Fruit fly (Drosophila melanogaster) whole organism, embryonic: ENCODE results near the gene Chrac-16.

ENCODE experiments used
- Atf6 ChIP-seq: fragments of 200-800 bp; sonication (Bioruptor generic); IDR thresholded peaks from 2 replicates; pipeline ENCODE4 v1.3.6; 2022; ENCODE audit warnings: missing biosample characterization, missing genetic modification characterization
- Awh ChIP-seq: fragments of 200-800 bp; sonication (Bioruptor generic); IDR thresholded peaks from 2 replicates; pipeline ENCODE4, ENCODE4 v1.3.6; 2022; ENCODE audit warnings: missing biosample characterization, missing genetic modification characterization
- Bgb ChIP-seq: fragments of 200-800 bp; sonication (Bioruptor generic); IDR thresholded peaks from 2 replicates; pipeline ENCODE4 v1.3.6; 2022; ENCODE audit warnings: missing biosample characterization, missing genetic modification characterization; ENCODE audit not compliant: partially characterized antibody
- Blimp-1 ChIP-seq: fragments of 200-800 bp; sonication (Bioruptor generic); optimal IDR thresholded peaks from 3 replicates; lab custom pipeline; 2018; ENCODE audit warnings: missing biosample characterization, missing genetic modification characterization, mild to moderate bottlenecking, moderate library complexity, missing genetic modification reagents
- CG10462 ChIP-seq: fragments of 200-800 bp; sonication (Bioruptor generic); optimal IDR thresholded peaks from 2 replicates; lab custom pipeline; 2016; ENCODE audit warnings: missing biosample characterization, missing genetic modification characterization
- CG10543 ChIP-seq: fragments of 200-800 bp; sonication (Bioruptor generic); optimal IDR thresholded peaks from 3 replicates; lab custom pipeline; 2017; ENCODE audit warnings: missing biosample characterization, mild to moderate bottlenecking, missing genetic modification characterization, moderate library complexity
- CG12071 ChIP-seq: fragments of 200-800 bp; sonication (Bioruptor generic); optimal IDR thresholded peaks from 3 replicates; lab custom pipeline; 2018; ENCODE audit warnings: missing biosample characterization, mild to moderate bottlenecking, missing genetic modification characterization
- CG13296 ChIP-seq: fragments of 200-800 bp; sonication (Bioruptor generic); optimal IDR thresholded peaks from 3 replicates; lab custom pipeline; 2018; ENCODE audit warnings: missing biosample characterization, mild to moderate bottlenecking, missing genetic modification characterization
- CG15269 ChIP-seq: fragments of 200-800 bp; sonication (Bioruptor generic); optimal IDR thresholded peaks from 2 replicates; lab custom pipeline; 2018; ENCODE audit warnings: missing biosample characterization, mild to moderate bottlenecking, missing genetic modification characterization, moderate library complexity
- CG1529 ChIP-seq: fragments of 200-800 bp; sonication (Bioruptor generic); optimal IDR thresholded peaks from 3 replicates; lab custom pipeline; 2018; ENCODE audit warnings: missing biosample characterization, missing genetic modification characterization
- CG16779 ChIP-seq: fragments of 200-800 bp; sonication (Bioruptor generic); IDR thresholded peaks from 2 replicates; pipeline ENCODE4 v1.3.6; 2022; ENCODE audit warnings: missing biosample characterization, missing genetic modification characterization
- CG17568 ChIP-seq: fragments of 200-800 bp; sonication (Bioruptor generic); optimal IDR thresholded peaks from 2 replicates; lab custom pipeline; 2018; ENCODE audit warnings: missing biosample characterization, mild to moderate bottlenecking, missing genetic modification characterization, moderate library complexity
- CG18476 ChIP-seq: fragments of 200-800 bp; sonication (Bioruptor generic); optimal IDR thresholded peaks from 2 replicates; lab custom pipeline; 2016; ENCODE audit warnings: missing biosample characterization, mild to moderate bottlenecking, missing genetic modification characterization
- CG2875 ChIP-seq: fragments of 200-800 bp; sonication (Bioruptor generic); optimal IDR thresholded peaks from 2 replicates; lab custom pipeline; 2017; ENCODE audit warnings: missing biosample characterization, mild to moderate bottlenecking, missing genetic modification characterization, missing genetic modification reagents
- CG32532 ChIP-seq: fragments of 200-800 bp; sonication (Bioruptor generic); IDR thresholded peaks from 2 replicates; pipeline ENCODE4 v1.3.6; 2022; ENCODE audit warnings: missing biosample characterization, missing genetic modification characterization
- CG4424 ChIP-seq: fragments of 200-800 bp; sonication (Bioruptor generic); optimal IDR thresholded peaks from 3 replicates; lab custom pipeline; 2016; ENCODE audit warnings: missing biosample characterization, missing genetic modification characterization
- CG4617 ChIP-seq: fragments of 200-800 bp; sonication (Bioruptor generic); optimal IDR thresholded peaks from 3 replicates; lab custom pipeline; 2016; ENCODE audit warnings: missing biosample characterization, missing genetic modification characterization, borderline replicate concordance
- CG9932 ChIP-seq: fragments of 200-800 bp; sonication (Bioruptor generic); IDR thresholded peaks from 2 replicates; pipeline ENCODE4 v1.3.6; 2022; ENCODE audit warnings: missing biosample characterization, missing genetic modification characterization
- Camta ChIP-seq: fragments of 200-800 bp; sonication (Bioruptor generic); optimal IDR thresholded peaks from 2 replicates; lab custom pipeline; 2016; ENCODE audit warnings: missing biosample characterization, missing genetic modification characterization
- Chrac-16 ChIP-seq: fragments of 200-800 bp; sonication (Bioruptor generic); optimal IDR thresholded peaks from 3 replicates; lab custom pipeline; 2016; ENCODE audit warnings: missing biosample characterization, missing genetic modification characterization
- Dip2 ChIP-seq: fragments of 200-800 bp; sonication (Bioruptor generic); IDR thresholded peaks from 2 replicates; pipeline ENCODE4 v1.3.6; 2022; ENCODE audit warnings: missing biosample characterization, missing genetic modification characterization
- ERR ChIP-seq: fragments of 200-800 bp; sonication (Bioruptor generic); optimal IDR thresholded peaks from 2 replicates; lab custom pipeline; 2016; ENCODE audit warnings: missing biosample characterization, missing genetic modification characterization
- Ets65A ChIP-seq: fragments of 200-800 bp; sonication (Bioruptor generic); peaks from one replicate; lab custom pipeline; 2016; ENCODE audit warnings: missing biosample characterization, missing genetic modification characterization
- HLHmδ ChIP-seq: fragments of 200-800 bp; sonication (Bioruptor generic); optimal IDR thresholded peaks from 2 replicates; lab custom pipeline; 2018; ENCODE audit warnings: missing biosample characterization, mild to moderate bottlenecking, missing genetic modification characterization, moderate library complexity
- Hey ChIP-seq: fragments of 200-800 bp; sonication (Bioruptor generic); optimal IDR thresholded peaks from 3 replicates; lab custom pipeline; 2018; ENCODE audit warnings: missing biosample characterization, mild to moderate bottlenecking, missing genetic modification characterization
- MESR4 ChIP-seq: fragments of 200-800 bp; sonication (Bioruptor generic); optimal IDR thresholded peaks from 2 replicates; lab custom pipeline; 2018; ENCODE audit warnings: missing biosample characterization, mild to moderate bottlenecking, missing genetic modification characterization, moderate library complexity
- MTF-1 ChIP-seq: fragments of 200-800 bp; sonication (Bioruptor generic); optimal IDR thresholded peaks from 2 replicates; lab custom pipeline; 2018; ENCODE audit warnings: missing biosample characterization, mild to moderate bottlenecking, missing genetic modification characterization, borderline replicate concordance
- Mes4 ChIP-seq: fragments of 200-800 bp; sonication (Bioruptor generic); optimal IDR thresholded peaks from 2 replicates; lab custom pipeline; 2016; ENCODE audit warnings: missing biosample characterization, missing genetic modification characterization
- Sry-δ ChIP-seq: fragments of 200-800 bp; sonication (Bioruptor generic); optimal IDR thresholded peaks from 2 replicates; lab custom pipeline; 2016; ENCODE audit warnings: missing biosample characterization, missing genetic modification characterization
- Taf1 ChIP-seq: fragments of 200-800 bp; sonication (Bioruptor generic); IDR thresholded peaks from 2 replicates; pipeline ENCODE4 v1.3.6; 2022; ENCODE audit warnings: missing biosample characterization, missing genetic modification characterization
- Trl ChIP-seq, 3 experiments: fragments of >200 bp in 2 of 3; fragments of 200-800 bp in 1 of 3; sonication (Bioruptor generic) in 1 of 3; optimal IDR thresholded peaks; 2 replicates in 1 of 3; 3 replicates in 2 of 3; lab custom pipeline; 2016 to 2017; ENCODE audit warnings: missing biosample characterization in 1 of 3, missing genetic modification characterization in 1 of 3
- ab ChIP-seq: fragments of 200-800 bp; sonication (Bioruptor generic); optimal IDR thresholded peaks from 2 replicates; lab custom pipeline; 2016; ENCODE audit warnings: missing biosample characterization, missing genetic modification characterization
- cas ChIP-seq: fragments of 200-800 bp; sonication (Bioruptor generic); IDR thresholded peaks from 2 replicates; pipeline ENCODE4 v1.3.6; 2022; ENCODE audit warnings: missing biosample characterization, missing genetic modification characterization
- cg ChIP-seq: fragments of 200-800 bp; sonication (Bioruptor generic); optimal IDR thresholded peaks from 3 replicates; lab custom pipeline; 2019; ENCODE audit warnings: missing biosample characterization, mild to moderate bottlenecking, missing genetic modification characterization, moderate library complexity
- chinmo ChIP-seq: fragments of 200-800 bp; sonication (Bioruptor generic); IDR thresholded peaks from 4 replicates; pipeline ENCODE4 v1.3.6; 2022; ENCODE audit warnings: missing biosample characterization, missing genetic modification characterization; ENCODE audit not compliant: partially characterized antibody
- gsb ChIP-seq: fragments of 200-800 bp; sonication (Bioruptor generic); IDR thresholded peaks from 2 replicates; pipeline ENCODE4 v1.3.6; 2022; ENCODE audit warnings: missing biosample characterization, missing genetic modification characterization
- gsb-n ChIP-seq: fragments of 200-800 bp; sonication (Bioruptor generic); optimal IDR thresholded peaks from 3 replicates; lab custom pipeline; 2018; ENCODE audit warnings: missing biosample characterization, mild to moderate bottlenecking, missing genetic modification characterization
- h ChIP-seq: fragments of >200 bp; optimal IDR thresholded peaks from 2 replicates; lab custom pipeline; 2017
- hbn ChIP-seq: fragments of 200-800 bp; sonication (Bioruptor generic); IDR thresholded peaks from 2 replicates; pipeline ENCODE4 v1.3.6; 2022; ENCODE audit warnings: missing biosample characterization, missing genetic modification characterization; ENCODE audit not compliant: partially characterized antibody
- kah ChIP-seq: fragments of 200-800 bp; sonication (Bioruptor generic); optimal IDR thresholded peaks from 2 replicates; lab custom pipeline; 2018; ENCODE audit warnings: missing biosample characterization, mild to moderate bottlenecking, missing genetic modification characterization
- lab ChIP-seq: fragments of 200-800 bp; sonication (Bioruptor generic); optimal IDR thresholded peaks from 3 replicates; lab custom pipeline; 2017; ENCODE audit warnings: missing biosample characterization, missing genetic modification characterization, mild to moderate bottlenecking, moderate library complexity, missing genetic modification reagents
- lilli ChIP-seq: fragments of 200-800 bp; sonication (Bioruptor generic); optimal IDR thresholded peaks from 3 replicates; lab custom pipeline; 2016; ENCODE audit warnings: missing biosample characterization, missing genetic modification characterization
- maf-S ChIP-seq: fragments of 200-800 bp; sonication (Bioruptor generic); optimal IDR thresholded peaks from 2 replicates; lab custom pipeline; 2016; ENCODE audit warnings: missing biosample characterization, missing genetic modification characterization
- p53 ChIP-seq: fragments of 200-800 bp; sonication (Bioruptor generic); optimal IDR thresholded peaks from 2 replicates; lab custom pipeline; 2016; ENCODE audit warnings: missing biosample characterization, missing genetic modification characterization
- salm ChIP-seq: fragments of 200-800 bp; sonication (Bioruptor generic); optimal IDR thresholded peaks from 2 replicates; lab custom pipeline; 2018; ENCODE audit warnings: missing biosample characterization, mild to moderate bottlenecking, missing genetic modification characterization
- stwl ChIP-seq: fragments of 200-800 bp; sonication (Bioruptor generic); optimal IDR thresholded peaks from 3 replicates; lab custom pipeline; 2018; ENCODE audit warnings: missing biosample characterization, mild to moderate bottlenecking, missing genetic modification characterization, moderate library complexity
- trh ChIP-seq: fragments of 200-800 bp; sonication (Bioruptor generic); optimal IDR thresholded peaks from 2 replicates; lab custom pipeline; 2016; ENCODE audit warnings: missing biosample characterization, missing genetic modification characterization
- unc-4 ChIP-seq: fragments of 200-800 bp; sonication (Bioruptor generic); IDR thresholded peaks from 2 replicates; pipeline ENCODE4 v1.3.6; 2022; ENCODE audit warnings: missing biosample characterization, missing genetic modification characterization; ENCODE audit not compliant: partially characterized antibody
- usp ChIP-seq: fragments of >200 bp; optimal IDR thresholded peaks from 2 replicates; lab custom pipeline; 2017; ENCODE audit warnings: missing biosample characterization, missing genetic modification characterization

The Chrac-16 gene

dm6 chrX:12006678-12007441, 10.9 kb downstream of the Chrac-16 start, which contains the start of gene CG1806 (continued):
- TF ChIP-seq h (lab: Kevin White, UChicago) (no peak), ERR (GFP tag; lab: Kevin White, UChicago) (no peak), maf-S (GFP tag; lab: Kevin White, UChicago) (no peak), Dip2 (GFP tag; lab: Robert Waterston, UW) (no peak), HLHmδ (GFP tag; lab: Kevin White, UChicago) (peak; percentile 55), ab (GFP tag; lab: Kevin White, UChicago) (no peak), trh (no peak), salm (tag; lab: Kevin White, UChicago) (no peak), CG17568 (GFP tag; lab: Kevin White, UChicago) (no peak), stwl (tag; lab: Kevin White, UChicago) (no peak), hbn (GFP tag; lab: Robert Waterston, UW) (peak; percentile 34; the same call in 1 of the 2 replicates), CG18476 (no peak), CG4617 (GFP tag; lab: Kevin White, UChicago) (no peak), Mes4 (GFP tag; lab: Kevin White, UChicago) (no peak), chinmo (GFP tag; lab: Robert Waterston, UW) (0 out of 4 replicates have a peak, but pooled peaks have one; percentile 54), CG1529 (GFP tag; lab: Kevin White, UChicago) (no peak), Blimp-1 (GFP tag; lab: Kevin White, UChicago) (no peak), gsb-n (tag; lab: Kevin White, UChicago) (no peak), MTF-1 (GFP tag; lab: Kevin White, UChicago) (no peak), Awh (GFP tag; lab: Robert Waterston, UW) (no peak), Ets65A (GFP tag; lab: Kevin White, UChicago) (no peak), CG32532 (GFP tag; lab: Robert Waterston, UW) (peak; percentile 65; the same call in 1 of the 2 replicates), Atf6 (GFP tag; lab: Robert Waterston, UW) (0 out of 2 replicates have a peak, but pooled peaks have one; percentile 31), Taf1 (GFP tag; lab: Robert Waterston, UW) (no peak), Bgb (no peak), CG10462 (no peak), CG9932 (GFP tag; lab: Robert Waterston, UW) (0 out of 2 replicates have a peak, but pooled peaks have one; percentile 14), Trl (optimal IDR thresholded peaks at IDR 0.05; lab: Kevin White, UChicago) (peak; percentile 94 to 97), Trl (GFP tag; optimal IDR thresholded peaks at IDR 0.05; lab: Kevin White, UChicago) (peak; percentile 54), CG16779 (no peak), Sry-δ (no peak), MESR4 (GFP tag; lab: Kevin White, UChicago) (no peak), CG15269 (tag; lab: Kevin White, UChicago) (peak; percentile 4), unc-4 (GFP tag; lab: Robert Waterston, UW) (peak; percentile 34; the same call in 1 of the 2 replicates), CG4424 (no peak), CG10543 (GFP tag; lab: Kevin White, UChicago) (peak; percentile 7), cg (peak; percentile 82), usp (GFP tag; lab: Kevin White, UChicago) (no peak), p53 (GFP tag; lab: Kevin White, UChicago) (no peak), Camta (GFP tag; lab: Kevin White, UChicago) (no peak), lab (GFP tag; lab: Kevin White, UChicago) (peak; percentile 11), gsb (GFP tag; lab: Robert Waterston, UW) (no peak), Hey (tag; lab: Kevin White, UChicago) (no peak), CG13296 (GFP tag; lab: Kevin White, UChicago) (no peak), CG12071 (GFP tag; lab: Kevin White, UChicago) (peak; percentile 24), cas (GFP tag; lab: Robert Waterston, UW) (0 out of 2 replicates have a peak, but pooled peaks have one; percentile 13), Chrac-16 (GFP tag; lab: Kevin White, UChicago) (peak; percentile 2), CG2875 (GFP tag; lab: Kevin White, UChicago) (no peak), lilli (GFP tag; lab: Kevin White, UChicago) (no peak), kah (GFP tag; lab: Kevin White, UChicago) (no peak)
